Fruit fly (Drosophila melanogaster): Measurements from ENCODE around the gene pelo.

pelo gene

DNA sequence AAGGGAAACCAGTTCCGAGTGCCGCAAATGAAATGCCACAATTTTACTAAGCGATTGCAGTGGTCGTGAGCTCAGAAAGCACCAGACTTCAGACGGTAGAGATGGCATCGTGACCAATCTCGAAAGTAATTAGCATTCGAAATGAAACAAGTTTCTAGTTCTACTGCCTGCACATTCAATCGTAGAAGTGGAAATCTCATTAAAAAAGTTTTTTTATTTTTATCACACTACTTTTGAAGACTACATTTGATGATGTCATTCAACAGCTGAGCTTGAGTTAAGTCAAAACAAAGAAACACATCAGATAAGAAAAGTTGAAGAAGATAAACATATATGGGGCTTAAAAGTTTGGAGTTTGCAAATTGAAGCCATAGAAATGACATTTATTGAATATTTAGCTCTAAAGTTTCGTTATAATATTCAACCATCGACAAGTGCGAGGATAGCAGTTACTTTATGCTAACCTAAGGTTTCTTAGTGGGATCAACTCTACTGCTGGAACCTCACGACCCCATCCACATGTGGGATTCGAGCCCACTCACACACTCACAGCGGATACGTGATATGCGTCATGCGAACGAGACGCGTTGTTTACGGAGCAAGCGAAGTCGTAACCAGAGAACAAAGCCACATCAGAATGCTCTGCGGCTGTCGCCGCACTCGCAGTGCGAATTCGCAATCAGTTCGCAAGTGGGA lies 35.5 kb downstream of the pelo start, which contains the start of gene CG13117:
Gene CG13117 (plus strand): TSS at position 646 of the 696 bp plus-strand sequence.
- TF ChIP-seq CG34367 (tag; optimal IDR thresholded peaks at IDR 0.05) (no peak), CG13204 (GFP tag; optimal IDR thresholded peaks at IDR 0.05) (no peak), fd96Ca (GFP tag; IDR thresholded peaks at IDR 0.05) (no peak; the same call in 2 of the 3 replicates), CG8301 (tag; optimal IDR thresholded peaks at IDR 0.05) (peak; percentile 49), CG17806 (tag; optimal IDR thresholded peaks at IDR 0.05) (peak; percentile 2), rn (GFP tag; IDR thresholded peaks at IDR 0.05) (no peak), CG8159 (tag; optimal IDR thresholded peaks at IDR 0.05) (peak; percentile 58), EcR (GFP tag; optimal IDR thresholded peaks at IDR 0.05) (no peak), CG14655 (GFP tag; optimal IDR thresholded peaks at IDR 0.05) (peak; percentile 62), CG10348 (GFP tag; IDR thresholded peaks at IDR 0.05) (no peak), gl (tag; optimal IDR thresholded peaks at IDR 0.05) (no peak), Snoo (tag; optimal IDR thresholded peaks at IDR 0.05) (peak; percentile 11), CG9948 (tag; optimal IDR thresholded peaks at IDR 0.05) (peak; percentile 3), Ets98B (GFP tag; IDR thresholded peaks at IDR 0.05) (peak; percentile 62), CG4496 (GFP tag; IDR thresholded peaks at IDR 0.05) (peak; percentile 32; the same call in 1 of the 3 replicates), Pif1A (GFP tag; optimal IDR thresholded peaks at IDR 0.05) (peak; percentile 5), D1 (tag; optimal IDR thresholded peaks at IDR 0.05) (no peak), Pif1B (GFP tag; optimal IDR thresholded peaks at IDR 0.05) (no peak), CG12605 (GFP tag; IDR thresholded peaks at IDR 0.05) (peak; percentile 20; the same call in 1 of the 2 replicates), CG32121 (GFP tag; IDR thresholded peaks at IDR 0.05) (no peak), CG15710 (tag; optimal IDR thresholded peaks at IDR 0.05) (peak; percentile 55)

DNA sequence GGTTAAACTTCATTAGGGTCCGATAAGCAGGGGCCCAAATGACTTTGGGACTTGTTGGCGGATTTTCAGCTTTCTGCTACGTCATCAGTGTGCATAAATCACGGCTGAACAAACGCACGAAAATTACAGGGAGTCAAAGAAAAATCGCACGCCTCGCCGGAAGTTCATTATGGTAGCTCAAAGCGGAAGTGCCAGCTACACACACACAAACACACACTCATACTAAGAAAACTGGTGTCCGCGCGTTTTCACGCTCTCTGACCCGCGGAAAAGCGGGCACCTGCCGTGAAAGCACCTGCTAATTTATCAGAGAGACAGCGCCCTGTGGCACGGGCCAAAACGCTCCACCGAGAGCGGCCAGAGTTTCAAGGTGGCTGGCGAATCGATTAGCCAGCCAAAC lies 36.8 kb downstream of the pelo start:
- TF ChIP-seq CG4496 (GFP tag; IDR thresholded peaks at IDR 0.05) (no peak), Ets98B (GFP tag; IDR thresholded peaks at IDR 0.05) (no peak), CG17806 (tag; optimal IDR thresholded peaks at IDR 0.05) (no peak), CG10348 (GFP tag; IDR thresholded peaks at IDR 0.05) (no peak), CG12605 (GFP tag; IDR thresholded peaks at IDR 0.05) (no peak), Snoo (tag; optimal IDR thresholded peaks at IDR 0.05) (no peak), Pif1A (GFP tag; optimal IDR thresholded peaks at IDR 0.05) (no peak), gl (tag; optimal IDR thresholded peaks at IDR 0.05) (no peak), CG8159 (tag; optimal IDR thresholded peaks at IDR 0.05) (no peak), EcR (GFP tag; optimal IDR thresholded peaks at IDR 0.05) (no peak), CG13204 (GFP tag; optimal IDR thresholded peaks at IDR 0.05) (no peak), CG34367 (tag; optimal IDR thresholded peaks at IDR 0.05) (no peak), CG9948 (tag; optimal IDR thresholded peaks at IDR 0.05) (no peak), rn (GFP tag; IDR thresholded peaks at IDR 0.05) (no peak), CG14655 (GFP tag; optimal IDR thresholded peaks at IDR 0.05) (no peak), CG8301 (tag; optimal IDR thresholded peaks at IDR 0.05) (no peak), fd96Ca (GFP tag; IDR thresholded peaks at IDR 0.05) (no peak)

DNA sequence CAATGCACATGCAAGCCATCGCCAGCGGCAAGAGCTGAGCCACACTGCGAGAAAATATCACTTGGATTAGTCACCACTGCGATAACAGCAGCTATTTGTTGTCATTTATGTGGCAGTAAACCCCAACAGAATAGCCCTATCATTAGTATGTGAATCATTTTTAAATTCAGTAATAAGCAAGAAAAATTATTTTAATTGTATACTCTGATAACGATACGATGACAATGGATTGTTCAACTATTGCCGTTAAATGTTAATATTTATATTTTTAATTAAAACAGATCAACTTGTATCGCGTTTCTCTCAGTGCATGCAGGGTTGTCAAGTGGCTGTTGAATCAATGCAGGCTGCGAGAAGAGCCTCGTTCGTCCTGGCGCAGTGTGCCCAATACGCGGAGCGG lies 37.2 kb downstream of the pelo start:
- TF ChIP-seq CG8159 (tag; optimal IDR thresholded peaks at IDR 0.05) (peak; percentile 61), fd96Ca (GFP tag; IDR thresholded peaks at IDR 0.05) (peak; percentile 59; the same call in 2 of the 3 replicates), CG14655 (GFP tag; optimal IDR thresholded peaks at IDR 0.05) (peak; percentile 59), Pif1B (GFP tag; optimal IDR thresholded peaks at IDR 0.05) (no peak), CG17806 (tag; optimal IDR thresholded peaks at IDR 0.05) (peak; percentile 47), CG4496 (GFP tag; IDR thresholded peaks at IDR 0.05) (peak; percentile 44; the same call in 1 of the 3 replicates), CG34367 (tag; optimal IDR thresholded peaks at IDR 0.05) (no peak), rn (GFP tag; IDR thresholded peaks at IDR 0.05) (no peak; the same call in 1 of the 2 replicates), CG9948 (tag; optimal IDR thresholded peaks at IDR 0.05) (peak; percentile 37), CG12605 (GFP tag; IDR thresholded peaks at IDR 0.05) (no peak), CG15710 (tag; optimal IDR thresholded peaks at IDR 0.05) (peak; percentile 42), gl (tag; optimal IDR thresholded peaks at IDR 0.05) (no peak), CG10348 (GFP tag; IDR thresholded peaks at IDR 0.05) (no peak), EcR (GFP tag; optimal IDR thresholded peaks at IDR 0.05) (no peak), D1 (tag; optimal IDR thresholded peaks at IDR 0.05) (no peak), Snoo (tag; optimal IDR thresholded peaks at IDR 0.05) (no peak), CG13204 (GFP tag; optimal IDR thresholded peaks at IDR 0.05) (no peak), CG32121 (GFP tag; IDR thresholded peaks at IDR 0.05) (peak; percentile 17; the same call in 1 of the 2 replicates), CG8301 (tag; optimal IDR thresholded peaks at IDR 0.05) (peak; percentile 49), Ets98B (GFP tag; IDR thresholded peaks at IDR 0.05) (no peak), Pif1A (GFP tag; optimal IDR thresholded peaks at IDR 0.05) (no peak)

DNA sequence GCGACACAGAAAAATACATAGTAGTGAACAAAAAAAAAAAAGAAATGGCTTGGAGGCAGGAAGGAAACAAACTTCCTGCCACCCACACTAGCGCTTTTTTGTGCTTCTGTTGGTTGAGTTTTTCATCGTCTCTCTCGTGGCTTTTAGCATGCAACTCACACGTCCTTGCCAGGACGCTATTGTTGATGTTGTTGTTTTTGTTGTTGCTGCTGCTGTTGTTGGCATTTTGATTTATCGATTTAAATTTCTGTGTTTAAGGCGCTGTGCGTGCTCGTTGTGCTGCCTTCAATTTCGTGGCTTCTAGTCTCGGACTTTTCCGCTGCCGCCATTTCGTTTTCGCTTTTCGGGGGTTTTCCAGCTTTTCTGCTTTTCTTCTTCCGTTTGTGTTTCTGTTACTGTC lies 39.1 kb downstream of the pelo start:
- no peak for TF ChIP-seq fd96Ca (GFP tag; IDR thresholded peaks at IDR 0.05)
- no peak for TF ChIP-seq Ets98B (GFP tag; IDR thresholded peaks at IDR 0.05)
- TF ChIP-seq CG13204 (GFP tag; optimal IDR thresholded peaks at IDR 0.05) = no peak
- TF ChIP-seq gl (tag; optimal IDR thresholded peaks at IDR 0.05) = no peak
- TF ChIP-seq CG32121 (GFP tag; IDR thresholded peaks at IDR 0.05) = no peak

DNA sequence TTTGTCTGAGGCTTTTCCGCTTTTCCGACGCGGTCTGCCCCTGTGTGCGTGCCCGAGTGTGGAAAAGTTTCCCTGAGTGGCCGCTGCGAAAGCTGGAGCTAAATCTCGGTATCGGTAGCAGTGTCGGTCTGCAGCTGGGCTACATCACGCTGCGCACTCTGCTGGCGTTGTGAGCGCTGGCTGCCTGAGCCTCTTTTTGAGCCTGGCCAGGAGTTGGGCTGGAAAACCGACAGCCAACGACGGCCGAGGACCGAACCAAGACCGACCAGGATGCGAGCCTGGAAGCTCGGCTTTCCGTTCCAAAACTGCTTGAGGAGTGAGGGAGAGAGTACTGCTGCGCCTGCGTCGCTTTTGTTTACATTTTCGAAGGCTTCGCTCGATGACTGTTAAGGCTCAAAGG lies 43.2 kb downstream of the pelo start:
- TF ChIP-seq Pif1B (GFP tag; optimal IDR thresholded peaks at IDR 0.05) = no peak
- no peak for TF ChIP-seq CG34367 (tag; optimal IDR thresholded peaks at IDR 0.05)
- TF ChIP-seq CG17806 (tag; optimal IDR thresholded peaks at IDR 0.05) = no peak
- no peak for TF ChIP-seq CG8159 (tag; optimal IDR thresholded peaks at IDR 0.05)
- no peak for TF ChIP-seq Ets98B (GFP tag; IDR thresholded peaks at IDR 0.05)
- no peak for TF ChIP-seq CG8301 (tag; optimal IDR thresholded peaks at IDR 0.05)
- no peak for TF ChIP-seq CG15710 (tag; optimal IDR thresholded peaks at IDR 0.05)
- no peak for TF ChIP-seq Pif1A (GFP tag; optimal IDR thresholded peaks at IDR 0.05)
- no peak for TF ChIP-seq CG4496 (GFP tag; IDR thresholded peaks at IDR 0.05)
- TF ChIP-seq gl (tag; optimal IDR thresholded peaks at IDR 0.05) = no peak
- no peak for TF ChIP-seq rn (GFP tag; IDR thresholded peaks at IDR 0.05)
- no peak for TF ChIP-seq fd96Ca (GFP tag; IDR thresholded peaks at IDR 0.05)
- no peak for TF ChIP-seq CG32121 (GFP tag; IDR thresholded peaks at IDR 0.05)
- no peak for TF ChIP-seq CG10348 (GFP tag; IDR thresholded peaks at IDR 0.05)
- no peak for TF ChIP-seq EcR (GFP tag; optimal IDR thresholded peaks at IDR 0.05)
- no peak for TF ChIP-seq CG12605 (GFP tag; IDR thresholded peaks at IDR 0.05)
- no peak for TF ChIP-seq CG9948 (tag; optimal IDR thresholded peaks at IDR 0.05)
- TF ChIP-seq CG14655 (GFP tag; optimal IDR thresholded peaks at IDR 0.05) = no peak
- no peak for TF ChIP-seq Snoo (tag; optimal IDR thresholded peaks at IDR 0.05)
